In the genomic region with DNA sequence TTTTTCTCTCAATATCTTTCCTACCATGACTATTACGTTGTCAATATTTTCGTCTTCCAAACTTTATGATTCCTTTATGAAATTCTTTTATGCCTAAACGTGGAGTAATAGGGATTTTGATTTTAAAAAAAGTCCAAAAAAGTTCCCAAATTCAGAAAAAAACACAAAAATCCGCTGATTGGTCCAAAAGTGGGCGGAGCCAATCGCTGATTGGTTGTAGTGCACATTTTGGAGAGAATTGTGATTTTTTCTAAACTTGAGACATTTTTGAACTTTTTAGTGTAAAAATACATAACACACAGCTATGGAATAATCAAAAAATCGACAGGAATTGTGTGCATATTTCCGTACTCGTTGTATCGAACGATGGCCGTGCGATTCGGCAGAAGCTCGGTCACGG, we compare ENCODE assay signal across 3 worm cellular contexts.
TF ChIP-seq lines count a peak whose summit lies in the region.

No protein-coding gene starts in this region.

TF ChIP-seq in whole organism, L3 larva, 47 proteins besides CTCF, POLR2A, EP300 and RAD21:
- TF ChIP-seq eor-1 (tag; optimal IDR thresholded peaks at IDR 0.05; lab: Kevin White, UChicago) (no peak), nfya-1 (tag; optimal IDR thresholded peaks at IDR 0.05; lab: Kevin White, UChicago; ENCODE audit: insufficient read depth) (peak; percentile 79), lsy-12 (tag; optimal IDR thresholded peaks at IDR 0.05; lab: Kevin White, UChicago) (no peak)
TF ChIP-seq in whole organism, L3 larva: peak in this region for 1.

TF ChIP-seq in whole organism, late embryonic, 69 proteins besides CTCF, POLR2A, EP300 and RAD21:
- TF ChIP-seq ceh-34 (tag; optimal IDR thresholded peaks at IDR 0.05; lab: Kevin White, UChicago) (no peak), hlh-6 (tag; optimal IDR thresholded peaks at IDR 0.05; lab: Kevin White, UChicago) (no peak), ceh-31 (tag; optimal IDR thresholded peaks at IDR 0.05; lab: Kevin White, UChicago) (no peak), nfya-1 (tag; optimal IDR thresholded peaks at IDR 0.05; lab: Kevin White, UChicago) (peak; percentile 66), hlh-8 (tag; optimal IDR thresholded peaks at IDR 0.05; lab: Kevin White, UChicago) (no peak), ceh-24 (tag; optimal IDR thresholded peaks at IDR 0.05; lab: Kevin White, UChicago) (no peak)

TF ChIP-seq in whole organism, young adult, 124 proteins besides CTCF, POLR2A, EP300 and RAD21:
- TF ChIP-seq C06A6.2 (GFP tag; conservative IDR thresholded peaks at IDR 0.05; lab: Robert Waterston, UW) = no peak
- no peak for TF ChIP-seq tlf-1 (GFP tag; optimal IDR thresholded peaks at IDR 0.05; lab: Kevin White, UChicago)
- no peak for TF ChIP-seq zim-3 (tag; optimal IDR thresholded peaks at IDR 0.05; lab: Kevin White, UChicago)
- TF ChIP-seq hmg-1.2 (GFP tag; IDR thresholded peaks at IDR 0.05; lab: Robert Waterston, UW) = no peak
- peak; percentile 48; the same call in 1 of the 2 replicates for TF ChIP-seq nfyb-1 (GFP tag; IDR thresholded peaks at IDR 0.05; lab: Robert Waterston, UW)
- no peak for TF ChIP-seq ztf-25 (GFP tag; IDR thresholded peaks at IDR 0.05; lab: Robert Waterston, UW)
- TF ChIP-seq efl-1 (GFP tag; optimal IDR thresholded peaks at IDR 0.05; lab: Kevin White, UChicago) = no peak
- no peak for TF ChIP-seq let-526 (GFP tag; IDR thresholded peaks at IDR 0.05; lab: Robert Waterston, UW)
